Worm (Caenorhabditis elegans) whole organism, mixed stage, embryonic: ENCODE results near the gene nhr-225.
"Not testable (repeated sequence)": the region's sequence is repeated elsewhere in the genome, so short reads cannot be mapped to it uniquely, and the experiment has no call there.

Experiments used
- M03D4.4 ChIP-seq: sonication (generic microtip); optimal IDR thresholded peaks from 2 replicates; lab custom pipeline; 2017; ENCODE audit warnings: mild to moderate bottlenecking, missing genetic modification characterization, missing compliant biosample characterization
- bed-3 ChIP-seq: fragments of 200-800 bp; sonication (Bioruptor generic); optimal IDR thresholded peaks from 3 replicates; lab custom pipeline; 2018; ENCODE audit warnings: mild to moderate bottlenecking, missing genetic modification characterization, moderate library complexity, missing compliant biosample characterization
- ceh-43 ChIP-seq: fragments of 200-800 bp; sonication (Bioruptor generic); optimal IDR thresholded peaks from 2 replicates; lab custom pipeline; 2018; ENCODE audit warnings: mild to moderate bottlenecking, missing genetic modification characterization, moderate library complexity, missing compliant biosample characterization
- ceh-83 ChIP-seq: fragments of 200-800 bp; sonication (Bioruptor generic); optimal IDR thresholded peaks from 2 replicates; lab custom pipeline; 2018; ENCODE audit warnings: mild to moderate bottlenecking, missing genetic modification characterization, missing compliant biosample characterization
- ces-1 ChIP-seq: fragments of 150-350 bp; optimal IDR thresholded peaks from 2 replicates; lab custom pipeline; 2014; ENCODE audit warnings: missing biosample characterization, missing genetic modification reagents, missing genetic modification characterization
- cnd-1 ChIP-seq: fragments of 200-800 bp; sonication (Bioruptor generic); optimal IDR thresholded peaks from 2 replicates; lab custom pipeline; 2018; ENCODE audit warnings: mild to moderate bottlenecking, missing genetic modification characterization, missing compliant biosample characterization
- drap-1 ChIP-seq: fragments of 200-800 bp; sonication (Bioruptor generic); optimal IDR thresholded peaks from 3 replicates; lab custom pipeline; 2018; ENCODE audit warnings: mild to moderate bottlenecking, missing genetic modification characterization, missing compliant biosample characterization
- elt-1 ChIP-seq: sonication (generic microtip); optimal IDR thresholded peaks from 2 replicates; lab custom pipeline; 2017; ENCODE audit warnings: missing genetic modification characterization, mild to moderate bottlenecking, missing compliant biosample characterization, antibody characterized with exemption, moderate library complexity, borderline replicate concordance; ENCODE audit not compliant: insufficient read depth
- flh-1 ChIP-seq: fragments of 200-800 bp; sonication (Bioruptor generic); optimal IDR thresholded peaks from 2 replicates; lab custom pipeline; 2018; ENCODE audit warnings: mild to moderate bottlenecking, missing genetic modification characterization, moderate library complexity, missing compliant biosample characterization
- ham-2 ChIP-seq: fragments of 200-800 bp; sonication (Bioruptor generic); optimal IDR thresholded peaks from 2 replicates; lab custom pipeline; 2018; ENCODE audit warnings: mild to moderate bottlenecking, missing genetic modification characterization, missing compliant biosample characterization
- hlh-1 ChIP-seq: fragments of 150-350 bp; optimal IDR thresholded peaks from 2 replicates; lab custom pipeline; 2014; ENCODE audit warnings: missing biosample characterization, missing genetic modification reagents, missing genetic modification characterization
- lin-13 ChIP-seq: fragments of 150-350 bp; optimal IDR thresholded peaks from 2 replicates; lab custom pipeline; 2014; ENCODE audit warnings: missing biosample characterization, missing genetic modification characterization
- lin-32 ChIP-seq: fragments of 200-800 bp; sonication (Bioruptor generic); optimal IDR thresholded peaks from 2 replicates; lab custom pipeline; 2018; ENCODE audit warnings: mild to moderate bottlenecking, missing genetic modification characterization, missing compliant biosample characterization
- lsy-2 ChIP-seq: fragments of 150-350 bp; optimal IDR thresholded peaks from 2 replicates; lab custom pipeline; 2014; ENCODE audit warnings: missing biosample characterization, missing genetic modification characterization
- mab-5 ChIP-seq: fragments of 150-350 bp; optimal IDR thresholded peaks from 2 replicates; lab custom pipeline; 2014; ENCODE audit warnings: missing biosample characterization, missing genetic modification characterization
- mls-2 ChIP-seq: sonication (generic microtip); optimal IDR thresholded peaks from 2 replicates; lab custom pipeline; 2016; ENCODE audit warnings: mild to moderate bottlenecking, missing genetic modification characterization, moderate library complexity, missing compliant biosample characterization
- nhr-2 ChIP-seq: fragments of 150-350 bp; optimal IDR thresholded peaks from 2 replicates; lab custom pipeline; 2014; ENCODE audit warnings: missing biosample characterization, missing genetic modification characterization
- nhr-237 ChIP-seq: fragments of 150-350 bp; optimal IDR thresholded peaks from 2 replicates; lab custom pipeline; 2014; ENCODE audit warnings: missing biosample characterization, missing genetic modification characterization
- nhr-28 ChIP-seq: fragments of 150-350 bp; optimal IDR thresholded peaks from 2 replicates; lab custom pipeline; 2014; ENCODE audit warnings: missing biosample characterization, missing genetic modification characterization
- pha-4 ChIP-seq: fragments of 150-350 bp; optimal IDR thresholded peaks from 2 replicates; lab custom pipeline; 2018; ENCODE audit warnings: missing biosample characterization, missing genetic modification reagents, missing genetic modification characterization
- sptf-1 ChIP-seq: sonication (generic microtip); optimal IDR thresholded peaks from 2 replicates; lab custom pipeline; 2017; ENCODE audit warnings: mild to moderate bottlenecking, missing genetic modification characterization, moderate library complexity, missing compliant biosample characterization
- tbx-8 ChIP-seq: fragments of 200-800 bp; sonication (Bioruptor generic); optimal IDR thresholded peaks from 2 replicates; lab custom pipeline; 2018; ENCODE audit warnings: mild to moderate bottlenecking, missing genetic modification characterization, moderate library complexity, missing compliant biosample characterization
- unc-120 ChIP-seq: sonication (generic microtip); optimal IDR thresholded peaks from 2 replicates; lab custom pipeline; 2017; ENCODE audit warnings: missing genetic modification characterization, missing compliant biosample characterization; ENCODE audit not compliant: poor library complexity, severe bottlenecking
- unc-39 ChIP-seq: fragments of 150-350 bp; optimal IDR thresholded peaks from 2 replicates; lab custom pipeline; 2014; ENCODE audit warnings: missing biosample characterization, missing genetic modification characterization
- ztf-11 ChIP-seq: fragments of 150-350 bp; optimal IDR thresholded peaks from 2 replicates; lab custom pipeline; 2014; ENCODE audit warnings: missing biosample characterization, missing genetic modification characterization

nhr-225 gene

DNA sequence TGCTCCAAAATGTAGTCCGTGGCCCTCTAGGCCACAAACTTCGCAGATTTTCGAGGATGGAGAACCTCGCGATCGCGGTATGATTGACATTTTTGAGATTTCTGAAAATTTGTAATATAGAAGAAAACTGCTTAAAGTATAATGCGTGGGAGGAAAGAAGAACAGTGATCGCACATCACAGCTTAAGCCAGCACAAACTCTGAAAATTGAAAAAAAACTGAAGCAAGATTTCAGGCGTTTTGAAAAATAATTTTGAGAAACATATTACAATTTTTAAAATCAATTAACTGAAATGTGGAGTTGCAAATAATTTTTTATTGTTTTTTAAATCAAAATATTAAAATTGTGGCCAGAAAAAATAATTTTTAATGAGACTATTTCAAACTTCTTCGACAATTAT lies 23.3 kb downstream of the nhr-225 start, which contains the start of gene nhr-275:
Gene nhr-275, minus strand, starts transcription at position 101 of the 400 bp plus-strand sequence.
- no peak for TF ChIP-seq drap-1 (GFP tag; lab: Kevin White, UChicago)
- no peak for TF ChIP-seq ceh-43 (GFP tag; lab: Kevin White, UChicago)
- no peak for TF ChIP-seq lin-13

DNA sequence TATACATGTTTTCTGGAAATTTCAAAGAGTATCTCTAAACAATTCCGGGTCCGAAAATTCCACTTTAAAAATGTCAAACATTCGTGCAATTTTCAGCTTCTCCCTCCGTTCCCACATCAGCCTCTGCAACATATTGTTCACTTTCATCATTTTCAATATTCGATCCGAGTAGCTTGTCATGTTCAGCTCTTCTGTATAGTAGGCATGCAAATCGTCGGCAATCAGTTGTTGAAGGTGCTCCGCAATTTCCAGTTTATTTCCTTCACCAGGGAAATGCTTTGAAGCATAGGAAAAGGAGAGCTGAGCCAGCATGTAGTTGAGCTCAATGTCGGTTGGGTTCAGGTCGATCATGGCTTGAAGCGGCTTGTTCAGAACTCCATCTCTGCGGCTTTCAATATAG lies 25.3 kb downstream of the nhr-225 start:
- TF ChIP-seq unc-39 (no peak), ceh-83 (GFP tag; lab: Kevin White, UChicago) (no peak), cnd-1 (tag; lab: Kevin White, UChicago) (no peak), ces-1 (GFP tag; lab: Kevin White, UChicago) (no peak), sptf-1 (no peak), lsy-2 (tag; lab: Kevin White, UChicago) (no peak), nhr-28 (tag; lab: Kevin White, UChicago) (no peak), unc-120 (no peak), hlh-1 (tag; lab: Kevin White, UChicago) (no peak), flh-1 (GFP tag; lab: Kevin White, UChicago) (no peak)

DNA sequence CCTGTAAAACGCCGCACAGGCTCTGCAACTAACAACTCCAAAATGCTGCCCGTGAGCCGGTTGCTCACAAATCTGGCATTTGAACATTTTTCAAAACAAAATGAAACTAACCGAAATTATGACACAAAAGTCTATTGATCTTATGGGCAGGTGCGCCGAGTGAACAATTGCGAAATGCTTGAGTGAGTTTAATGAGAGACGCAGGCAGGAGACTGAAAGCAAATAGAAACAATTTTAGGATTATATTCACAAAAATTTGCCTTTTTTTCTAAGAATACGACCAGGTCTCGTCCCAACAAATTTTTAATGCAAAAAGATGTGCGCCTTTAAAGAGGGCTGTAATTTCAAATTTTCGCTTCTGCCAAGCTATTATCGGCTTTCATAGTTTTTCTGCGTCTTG lies 25.8 kb downstream of the nhr-225 start, which contains the start of gene nhr-183:
Gene nhr-183, minus strand, starts transcription at position 180 of the 400 bp plus-strand sequence.
- TF ChIP-seq ceh-43 (GFP tag; lab: Kevin White, UChicago), result no peak

DNA sequence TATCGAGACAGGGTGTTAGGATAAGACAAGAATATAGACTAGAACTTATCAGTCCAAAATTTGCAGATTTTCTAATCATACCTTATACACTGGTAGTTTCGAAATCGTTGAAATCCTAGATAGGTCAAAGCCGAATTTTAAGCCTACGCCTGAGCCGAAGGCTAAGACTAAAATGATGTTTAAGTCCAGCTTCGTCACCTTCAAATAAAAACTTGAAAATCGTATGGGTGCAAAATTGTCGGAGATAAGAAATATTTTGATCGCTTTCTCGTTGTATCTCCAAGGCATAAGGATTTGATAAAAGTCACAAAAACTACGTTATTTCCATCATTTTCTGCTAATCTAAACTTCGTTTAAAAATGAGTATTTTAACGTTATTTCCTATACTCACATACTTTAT lies 29.6 kb downstream of the nhr-225 start, which contains the start of gene F41B5.12:
Gene F41B5.12, plus strand, starts transcription at position 301 of the 400 bp plus-strand sequence.
- TF ChIP-seq ham-2 (GFP tag; lab: Kevin White, UChicago) (no peak), tbx-8 (GFP tag; lab: Kevin White, UChicago) (no peak), bed-3 (GFP tag; lab: Kevin White, UChicago) (no peak), nhr-237 (no peak), ceh-83 (GFP tag; lab: Kevin White, UChicago) (no peak), elt-1 (no peak), mab-5 (no peak), lin-32 (GFP tag; lab: Kevin White, UChicago) (no peak), drap-1 (GFP tag; lab: Kevin White, UChicago) (no peak), ceh-43 (GFP tag; lab: Kevin White, UChicago) (no peak), ztf-11 (no peak), M03D4.4 (tag; lab: Kevin White, UChicago) (no peak), unc-120 (no peak)
- TF ChIP-seq, all 35 proteins: peak for 0

DNA sequence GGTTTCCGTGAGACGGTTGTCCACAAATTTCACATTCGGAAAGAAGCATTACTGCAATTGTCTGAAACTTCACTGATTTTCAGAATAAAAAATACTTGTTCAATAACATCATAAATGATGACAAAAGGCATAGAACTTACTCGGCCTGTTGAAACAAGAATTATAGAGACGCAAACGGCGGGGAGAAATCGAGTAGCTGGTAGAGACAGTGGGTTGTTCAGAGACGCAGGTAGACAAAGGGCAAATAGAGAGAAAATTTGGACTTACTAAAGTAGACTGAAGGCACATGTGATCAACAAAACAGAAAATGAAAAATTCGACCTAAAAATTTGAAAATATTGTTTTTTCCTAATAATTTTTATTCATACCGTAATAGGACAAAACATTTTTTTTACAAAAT lies 30.5 kb downstream of the nhr-225 start, which contains the start of gene nhr-182:
Gene nhr-182, minus strand, starts transcription at position 178 of the 400 bp plus-strand sequence.
- TF ChIP-seq pha-4 (peak; percentile 75), mls-2 (tag; lab: Kevin White, UChicago) (no peak)

DNA sequence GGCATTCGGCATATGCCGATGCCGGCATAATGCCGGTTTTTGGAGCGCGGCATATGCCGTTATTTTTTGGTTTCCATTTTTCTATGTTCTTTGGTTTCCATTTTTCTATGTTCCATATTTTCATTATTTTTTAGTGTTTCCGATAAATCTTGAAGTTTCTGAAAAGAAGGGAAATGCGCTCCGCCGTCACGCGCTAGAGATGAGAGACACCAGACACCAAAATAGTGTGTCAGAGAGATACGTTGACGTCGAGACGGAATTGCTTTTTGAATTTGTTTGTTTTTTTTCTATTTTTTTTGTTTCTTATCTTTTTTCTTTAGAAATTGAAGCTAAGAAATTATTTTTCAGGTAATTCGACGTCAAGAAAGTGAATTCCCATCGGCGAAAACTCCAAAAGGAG lies 35.1 kb downstream of the nhr-225 start, which contains the start of gene F41B5.1:
Gene F41B5.1, plus strand, starts transcription at position 343 of the 400 bp plus-strand sequence.
- not testable (repeated sequence) for TF ChIP-seq drap-1 (GFP tag; lab: Kevin White, UChicago); bed-3 (GFP tag; lab: Kevin White, UChicago); nhr-2 (tag; lab: Kevin White, UChicago)

DNA sequence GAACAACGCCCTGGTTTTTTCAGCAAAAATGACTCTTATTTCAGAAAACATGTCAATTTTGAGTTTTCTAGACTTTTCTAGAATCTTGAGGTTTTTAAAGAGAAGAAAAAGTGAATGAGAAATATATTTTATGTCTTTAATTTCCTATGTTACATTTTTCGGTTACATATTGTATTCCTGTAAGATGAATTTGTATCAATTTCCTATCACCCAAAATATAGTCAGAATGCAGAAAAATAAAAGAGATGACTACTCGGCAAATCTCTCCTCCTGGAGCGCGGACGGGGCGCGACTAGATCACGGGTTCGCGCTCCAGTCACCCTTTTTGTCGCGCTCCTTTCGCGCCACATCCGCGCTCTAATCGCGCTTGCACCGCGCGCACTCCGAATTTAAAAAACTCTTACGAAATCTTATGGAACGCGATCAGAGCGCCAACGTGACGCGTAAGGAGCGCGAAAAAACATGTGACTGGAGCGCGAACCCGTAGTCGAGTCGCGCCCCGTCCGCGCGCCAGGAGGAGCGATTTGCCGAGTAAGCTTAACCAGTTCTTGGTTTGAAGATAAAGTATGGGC lies 35.6 kb downstream of the nhr-225 start, which contains the start of gene str-253:
Gene str-253, minus strand, starts transcription at position 51 of the 572 bp plus-strand sequence.
- no peak for TF ChIP-seq unc-120
- TF ChIP-seq hlh-1 (tag; lab: Kevin White, UChicago), result no peak
- no peak for TF ChIP-seq mab-5
- TF ChIP-seq nhr-28 (tag; lab: Kevin White, UChicago), result no peak
